Fruit fly (Drosophila melanogaster) whole organism, pupa: ENCODE data around the gene CG12010.

Experiments used
- CG12605 ChIP-seq: fragments of 200-800 bp; sonication (Bioruptor generic); IDR thresholded peaks from 2 replicates; pipeline ENCODE4 v1.3.6; 2022; ENCODE audit warnings: missing biosample characterization, missing genetic modification characterization
- CG34367 ChIP-seq: fragments of 200-800 bp; sonication (Bioruptor generic); optimal IDR thresholded peaks from 2 replicates; lab custom pipeline; 2018; ENCODE audit warnings: missing biosample characterization, mild to moderate bottlenecking, missing genetic modification characterization
- CG4496 ChIP-seq: fragments of 200-800 bp; sonication (Bioruptor generic); IDR thresholded peaks from 3 replicates; pipeline ENCODE4 v1.3.6; 2022; ENCODE audit warnings: missing biosample characterization, missing genetic modification characterization
- CG8301 ChIP-seq: fragments of 200-800 bp; sonication (Bioruptor generic); optimal IDR thresholded peaks from 2 replicates; lab custom pipeline; 2018; ENCODE audit warnings: missing biosample characterization, mild to moderate bottlenecking, missing genetic modification characterization
- EcR ChIP-seq: fragments of 200-800 bp; sonication (Bioruptor generic); optimal IDR thresholded peaks from 3 replicates; lab custom pipeline; 2019; ENCODE audit warnings: missing biosample characterization, missing genetic modification characterization, mild to moderate bottlenecking, moderate library complexity, missing genetic modification reagents
- Pif1B ChIP-seq: fragments of 200-800 bp; sonication (Bioruptor generic); optimal IDR thresholded peaks from 3 replicates; lab custom pipeline; 2016; ENCODE audit warnings: missing biosample characterization, missing genetic modification characterization
- fd96Ca ChIP-seq: fragments of 200-800 bp; sonication (Bioruptor generic); IDR thresholded peaks from 3 replicates; pipeline ENCODE4 v1.3.6; 2022; ENCODE audit warnings: missing biosample characterization, missing genetic modification characterization
- gl ChIP-seq: fragments of 200-800 bp; sonication (Bioruptor generic); optimal IDR thresholded peaks from 2 replicates; lab custom pipeline; 2018; ENCODE audit warnings: missing biosample characterization, mild to moderate bottlenecking, missing genetic modification characterization

DNA sequence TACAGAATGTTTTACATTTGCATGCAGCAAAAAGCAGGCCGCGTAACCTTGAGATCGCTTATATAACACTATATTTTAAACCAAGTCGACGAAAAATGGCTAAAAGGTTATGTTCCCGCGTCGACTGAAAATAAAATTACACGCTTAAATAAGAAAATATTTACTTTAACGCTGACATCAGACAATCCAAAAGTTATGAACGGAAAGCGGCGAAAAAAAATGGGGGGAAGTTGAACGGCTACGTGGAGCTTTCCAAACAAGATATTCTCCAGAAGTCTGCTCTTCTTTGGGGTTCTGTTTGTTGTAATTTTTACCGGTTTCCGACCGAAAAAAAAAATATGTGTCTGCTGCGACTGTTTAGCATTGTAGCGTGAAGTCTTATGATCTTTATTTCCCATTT lies 29.6 kb upstream of the CG12010 start:
- TF ChIP-seq Pif1B (GFP tag; lab: Kevin White, UChicago) (no peak), gl (tag; lab: Kevin White, UChicago) (no peak), EcR (no peak), fd96Ca (GFP tag; lab: Robert Waterston, UW) (no peak), CG12605 (GFP tag; lab: Robert Waterston, UW) (no peak), CG34367 (tag; lab: Kevin White, UChicago) (no peak), CG8301 (tag; lab: Kevin White, UChicago) (no peak), CG4496 (GFP tag; lab: Robert Waterston, UW) (no peak)
